Worm (Caenorhabditis elegans) whole organism, young adult: ENCODE measurements around the gene mtx-2.

Experiments
- B0019.2 ChIP-seq: fragments of 200-800 bp; sonication (Bioruptor generic); conservative IDR thresholded peaks from 2 replicates; pipeline ENCODE4 v1.3.6; 2022; ENCODE audit warnings: missing genetic modification reagents, missing genetic modification characterization, missing compliant biosample characterization
- D2030.7 ChIP-seq: fragments of 200-800 bp; sonication (Bioruptor generic); IDR thresholded peaks from 2 replicates; pipeline ENCODE4 v1.3.6; 2022; ENCODE audit warnings: missing genetic modification reagents, missing genetic modification characterization, missing compliant biosample characterization
- F23B12.7 ChIP-seq: sonication (generic microtip); optimal IDR thresholded peaks from 2 replicates; lab custom pipeline; 2017; ENCODE audit warnings: missing genetic modification characterization, mild to moderate bottlenecking, missing compliant biosample characterization, antibody characterized with exemption, moderate library complexity; ENCODE audit not compliant: insufficient read depth
- F55B11.4 ChIP-seq: sonication (generic microtip); optimal IDR thresholded peaks from 2 replicates; lab custom pipeline; 2016; ENCODE audit warnings: missing compliant biosample characterization, missing genetic modification characterization, borderline replicate concordance; ENCODE audit not compliant: insufficient read depth
- F57C9.4 ChIP-seq: sonication (generic microtip); optimal IDR thresholded peaks from 2 replicates; lab custom pipeline; 2017; ENCODE audit warnings: mild to moderate bottlenecking, missing genetic modification characterization, missing compliant biosample characterization
- K11D2.4 ChIP-seq: fragments of 200-800 bp; sonication (Bioruptor generic); IDR thresholded peaks from 2 replicates; pipeline ENCODE4 v1.3.6; 2022; ENCODE audit warnings: missing genetic modification reagents, missing genetic modification characterization, missing compliant biosample characterization
- K12H6.12 ChIP-seq: fragments of 200-800 bp; sonication (Bioruptor generic); optimal IDR thresholded peaks from 2 replicates; lab custom pipeline; 2018; ENCODE audit warnings: mild to moderate bottlenecking, missing genetic modification characterization, missing compliant biosample characterization
- T26A5.8 ChIP-seq: sonication (generic microtip); optimal IDR thresholded peaks from 2 replicates; lab custom pipeline; 2016; ENCODE audit warnings: missing genetic modification characterization, missing compliant biosample characterization
- Y56A3A.18 ChIP-seq: fragments of 200-800 bp; sonication (Bioruptor generic); IDR thresholded peaks from 2 replicates; pipeline ENCODE4 v1.3.6; 2022; ENCODE audit warnings: missing genetic modification reagents, missing genetic modification characterization, missing compliant biosample characterization
- ZK185.1 ChIP-seq: sonication (generic microtip); optimal IDR thresholded peaks from 2 replicates; lab custom pipeline; 2016; ENCODE audit warnings: mild to moderate bottlenecking, missing genetic modification characterization, missing compliant biosample characterization; ENCODE audit not compliant: poor library complexity, severe bottlenecking
- ama-1 ChIP-seq, 3 experiments: fragments of 150-350 bp in 1 of 3; sonication (generic microtip) in 2 of 3; optimal IDR thresholded peaks; 2 replicates each; lab custom pipeline; 2014 to 2018; ENCODE audit warnings: missing biosample characterization in 2 of 3, missing genetic modification characterization in 2 of 3, missing genetic modification reagents in 2 of 3
- aptf-3 ChIP-seq: fragments of 200-800 bp; sonication (Bioruptor generic); IDR thresholded peaks from 2 replicates; pipeline ENCODE4 v1.3.6; 2022; ENCODE audit warnings: missing genetic modification characterization, missing compliant biosample characterization
- attf-3 ChIP-seq: fragments of 200-800 bp; sonication (Bioruptor generic); conservative IDR thresholded peaks from 2 replicates; pipeline ENCODE4 v1.3.6; 2022; ENCODE audit warnings: missing genetic modification reagents, missing genetic modification characterization, missing compliant biosample characterization
- attf-5 ChIP-seq: fragments of 200-800 bp; sonication (Bioruptor generic); optimal IDR thresholded peaks from 2 replicates; lab custom pipeline; 2018; ENCODE audit warnings: mild to moderate bottlenecking, missing genetic modification characterization, missing compliant biosample characterization
- bed-1 ChIP-seq: fragments of 200-800 bp; sonication (Bioruptor generic); IDR thresholded peaks from 2 replicates; pipeline ENCODE4 v1.3.6; 2022; ENCODE audit warnings: missing genetic modification reagents, missing genetic modification characterization, missing compliant biosample characterization
- cebp-1 ChIP-seq, 2 experiments: fragments of 200-800 bp in 1 of 2; sonication (Bioruptor generic) in 1 of 2; sonication (generic microtip) in 1 of 2; IDR thresholded peaks in 1 of 2; optimal IDR thresholded peaks in 1 of 2; 2 replicates each; pipeline versions ENCODE4 v1.3.6 to Lab custom; 2017 to 2022; ENCODE audit warnings: missing compliant biosample characterization in 2 of 2, missing genetic modification characterization in 2 of 2, mild to moderate bottlenecking in 1 of 2, missing genetic modification reagents in 1 of 2, moderate library complexity in 1 of 2
- cebp-2 ChIP-seq: fragments of 200-800 bp; sonication (Bioruptor generic); IDR thresholded peaks from 2 replicates; pipeline ENCODE4 v1.3.6; 2022; ENCODE audit warnings: missing genetic modification characterization, missing compliant biosample characterization
- ceh-27 ChIP-seq: fragments of 200-800 bp; sonication (Bioruptor generic); optimal IDR thresholded peaks from 2 replicates; lab custom pipeline; 2018; ENCODE audit warnings: mild to moderate bottlenecking, missing genetic modification characterization, moderate library complexity, missing compliant biosample characterization
- ceh-40 ChIP-seq: fragments of 200-800 bp; sonication (Bioruptor generic); IDR thresholded peaks from 2 replicates; pipeline ENCODE4 v1.3.6; 2022; ENCODE audit warnings: missing genetic modification characterization, missing compliant biosample characterization
- dox-1 ChIP-seq: fragments of 200-800 bp; sonication (Bioruptor generic); IDR thresholded peaks from 2 replicates; pipeline ENCODE4 v1.3.6; 2022; ENCODE audit warnings: missing genetic modification reagents, missing genetic modification characterization, missing compliant biosample characterization
- egrh-3 ChIP-seq: fragments of 200-800 bp; sonication (Bioruptor generic); IDR thresholded peaks from 2 replicates; pipeline ENCODE4 v1.3.6; 2022; ENCODE audit warnings: missing genetic modification reagents, missing genetic modification characterization, missing compliant biosample characterization
- him-1 ChIP-seq: sonication (generic microtip); optimal IDR thresholded peaks from 2 replicates; lab custom pipeline; 2016; ENCODE audit warnings: missing genotype, missing genetic modification reagents, missing genetic modification characterization, missing compliant biosample characterization
- hsf-1 ChIP-seq: fragments of 200-800 bp; sonication (Bioruptor generic); IDR thresholded peaks from 2 replicates; pipeline ENCODE4 v1.3.6; 2022; ENCODE audit warnings: missing genetic modification reagents, missing genetic modification characterization, missing compliant biosample characterization
- lin-35 ChIP-seq, 3 experiments: fragments of 150-350 bp in 2 of 3; sonication (generic microtip) in 1 of 3; optimal IDR thresholded peaks; 2 replicates each; lab custom pipeline; 2014 to 2018; ENCODE audit warnings: missing biosample characterization in 3 of 3, missing genetic modification characterization in 3 of 3, missing genetic modification reagents in 3 of 3
- lin-40 ChIP-seq: sonication (generic microtip); optimal IDR thresholded peaks from 2 replicates; lab custom pipeline; 2016; ENCODE audit warnings: missing genetic modification characterization, mild to moderate bottlenecking, missing compliant biosample characterization, missing genotype, missing genetic modification reagents
- lin-54 ChIP-seq: fragments of 200-800 bp; sonication (Bioruptor generic); optimal IDR thresholded peaks from 2 replicates; lab custom pipeline; 2018; ENCODE audit warnings: mild to moderate bottlenecking, missing genetic modification characterization, missing compliant biosample characterization
- lsl-1 ChIP-seq: fragments of 200-800 bp; sonication (Bioruptor generic); optimal IDR thresholded peaks from 2 replicates; lab custom pipeline; 2018; ENCODE audit warnings: mild to moderate bottlenecking, missing genetic modification characterization, moderate library complexity, missing compliant biosample characterization
- lsy-27 ChIP-seq: sonication (generic microtip); optimal IDR thresholded peaks from 2 replicates; lab custom pipeline; 2017; ENCODE audit warnings: missing genetic modification characterization, mild to moderate bottlenecking, missing compliant biosample characterization, antibody characterized with exemption, missing genotype, borderline replicate concordance; ENCODE audit not compliant: insufficient read depth
- madf-10 ChIP-seq: sonication (generic microtip); optimal IDR thresholded peaks from 2 replicates; lab custom pipeline; 2016; ENCODE audit warnings: mild to moderate bottlenecking, missing genetic modification characterization, missing compliant biosample characterization
- madf-8 ChIP-seq: fragments of 200-800 bp; sonication (Bioruptor generic); conservative IDR thresholded peaks from 2 replicates; pipeline ENCODE4 v1.3.6; 2022; ENCODE audit warnings: missing genetic modification reagents, missing genetic modification characterization, missing compliant biosample characterization
- mel-28 ChIP-seq: sonication (generic microtip); optimal IDR thresholded peaks from 2 replicates; lab custom pipeline; 2016; ENCODE audit warnings: borderline replicate concordance, mild to moderate bottlenecking, missing genetic modification characterization, missing compliant biosample characterization
- mes-4 ChIP-seq: sonication (generic microtip); optimal IDR thresholded peaks from 2 replicates; lab custom pipeline; 2016; ENCODE audit warnings: missing genotype, missing genetic modification characterization, missing compliant biosample characterization
- nfya-2 ChIP-seq: fragments of 200-800 bp; sonication (Bioruptor generic); IDR thresholded peaks from 2 replicates; pipeline ENCODE4 v1.3.6; 2022; ENCODE audit warnings: missing genetic modification reagents, missing genetic modification characterization, missing compliant biosample characterization
- nhr-179 ChIP-seq: sonication (generic microtip); optimal IDR thresholded peaks from 2 replicates; lab custom pipeline; 2016; ENCODE audit warnings: mild to moderate bottlenecking, missing genetic modification characterization, missing compliant biosample characterization
- nhr-90 ChIP-seq: sonication (generic microtip); optimal IDR thresholded peaks from 2 replicates; lab custom pipeline; 2016; ENCODE audit warnings: missing genotype, mild to moderate bottlenecking, missing genetic modification characterization, missing compliant biosample characterization
- pha-4 ChIP-seq: fragments of 150-350 bp; sonication (generic microtip); optimal IDR thresholded peaks from 2 replicates; lab custom pipeline; 2014; ENCODE audit warnings: missing biosample characterization, missing genetic modification reagents, missing genetic modification characterization
- rec-8 ChIP-seq, 2 experiments: sonication (generic microtip); optimal IDR thresholded peaks; 2 replicates each; lab custom pipeline; 2016; ENCODE audit warnings: mild to moderate bottlenecking in 2 of 2, missing genetic modification characterization in 2 of 2, missing genetic modification reagents in 2 of 2, missing genotype in 2 of 2, missing biosample characterization in 1 of 2, missing compliant biosample characterization in 1 of 2, moderate library complexity in 1 of 2
- repo-1 ChIP-seq: sonication (generic microtip); optimal IDR thresholded peaks from 2 replicates; lab custom pipeline; 2017; ENCODE audit warnings: mild to moderate bottlenecking, missing genetic modification characterization, missing compliant biosample characterization
- somi-1 ChIP-seq: fragments of 200-800 bp; sonication (Bioruptor generic); optimal IDR thresholded peaks from 2 replicates; lab custom pipeline; 2018; ENCODE audit warnings: mild to moderate bottlenecking, missing genetic modification characterization, missing compliant biosample characterization
- tlf-1 ChIP-seq: fragments of 200-800 bp; sonication (Bioruptor generic); optimal IDR thresholded peaks from 2 replicates; lab custom pipeline; 2018; ENCODE audit warnings: mild to moderate bottlenecking, missing genetic modification characterization, missing compliant biosample characterization
- unc-62 ChIP-seq: fragments of 150-350 bp; optimal IDR thresholded peaks from 2 replicates; lab custom pipeline; 2014; ENCODE audit warnings: missing biosample characterization, missing genetic modification reagents, missing genetic modification characterization
- xnd-1 ChIP-seq: sonication (generic microtip); optimal IDR thresholded peaks from 2 replicates; lab custom pipeline; 2016; ENCODE audit warnings: missing genotype, missing genetic modification reagents, missing genetic modification characterization, missing compliant biosample characterization
- zfh-2 ChIP-seq: fragments of 200-800 bp; sonication (Bioruptor generic); conservative IDR thresholded peaks from 2 replicates; pipeline ENCODE4 v1.3.6; 2022; ENCODE audit warnings: missing genetic modification reagents, missing genetic modification characterization, missing compliant biosample characterization
- zim-3 ChIP-seq: sonication (generic microtip); optimal IDR thresholded peaks from 2 replicates; lab custom pipeline; 2017; ENCODE audit warnings: mild to moderate bottlenecking, missing genetic modification characterization, moderate library complexity, missing compliant biosample characterization
- ztf-18 ChIP-seq: sonication (generic microtip); optimal IDR thresholded peaks from 2 replicates; lab custom pipeline; 2016; ENCODE audit warnings: missing genotype, mild to moderate bottlenecking, missing genetic modification characterization, missing compliant biosample characterization
- ztf-25 ChIP-seq: fragments of 200-800 bp; sonication (Bioruptor generic); IDR thresholded peaks from 2 replicates; pipeline ENCODE4 v1.3.6; 2022; ENCODE audit warnings: missing genetic modification reagents, missing genetic modification characterization, missing compliant biosample characterization
- ztf-26 ChIP-seq: sonication (generic microtip); optimal IDR thresholded peaks from 2 replicates; lab custom pipeline; 2017; ENCODE audit warnings: missing genetic modification characterization, missing compliant biosample characterization

Gene mtx-2

ce11 chrIII:7729534-7730061, 33.8 kb downstream of the mtx-2 start, which contains the start of gene ZK112.4:
TSS of gene ZK112.4 (minus strand) at chrIII:7730011.
- peak; percentile 47 for TF ChIP-seq ceh-27 (GFP tag; lab: Kevin White, UChicago)
- no peak for TF ChIP-seq nfya-2 (GFP tag; lab: Robert Waterston, UW)
- TF ChIP-seq K11D2.4 = no peak
- TF ChIP-seq T26A5.8 (tag; lab: Kevin White, UChicago) = no peak
- TF ChIP-seq rec-8 (tag; optimal IDR thresholded peaks at IDR 0.05; lab: Kevin White, UChicago) = no peak
- TF ChIP-seq mes-4 = no peak
- TF ChIP-seq him-1 (tag; lab: Kevin White, UChicago) = no peak
- TF ChIP-seq mel-28 (tag; lab: Kevin White, UChicago) = no peak
- TF ChIP-seq zfh-2 (GFP tag; lab: Robert Waterston, UW) = peak; percentile 86
- TF ChIP-seq nhr-179 (tag; lab: Kevin White, UChicago) = peak; percentile 28
- TF ChIP-seq madf-10 (tag; lab: Kevin White, UChicago) = peak; percentile 51
- TF ChIP-seq lin-35 (GFP tag; optimal IDR thresholded peaks at IDR 0.05; lab: Kevin White, UChicago) = peak in 1 of 3 experiments; percentile 49
- TF ChIP-seq lin-40 (tag; lab: Kevin White, UChicago) = peak; percentile 49
- TF ChIP-seq F55B11.4 (tag; lab: Kevin White, UChicago) = no peak
- TF ChIP-seq tlf-1 (GFP tag; lab: Kevin White, UChicago) = no peak
- TF ChIP-seq cebp-1 (GFP tag; IDR thresholded peaks at IDR 0.05; lab: Robert Waterston, UW) = no peak
- TF ChIP-seq cebp-1 (tag; optimal IDR thresholded peaks at IDR 0.05; lab: Kevin White, UChicago) = peak; percentile 39
- 0 out of 2 replicates have a peak, but pooled peaks have one; percentile 34 for TF ChIP-seq hsf-1 (GFP tag; lab: Robert Waterston, UW)
- no peak for TF ChIP-seq F57C9.4
- TF ChIP-seq aptf-3 (GFP tag; lab: Robert Waterston, UW) = no peak
- TF ChIP-seq lsl-1 (GFP tag; lab: Kevin White, UChicago) = peak; percentile 5
- peak; percentile 64 for TF ChIP-seq K12H6.12
- TF ChIP-seq unc-62 = no peak
- TF ChIP-seq madf-8 = no peak
- no peak for TF ChIP-seq F23B12.7 (tag; lab: Kevin White, UChicago)
- no peak for TF ChIP-seq bed-1 (GFP tag; lab: Robert Waterston, UW)
- TF ChIP-seq egrh-3 = peak; percentile 63; the same call in 1 of the 2 replicates
- TF ChIP-seq Y56A3A.18 (GFP tag; lab: Robert Waterston, UW) = 0 out of 2 replicates have a peak, but pooled peaks have one; percentile 48
- TF ChIP-seq D2030.7 (GFP tag; lab: Robert Waterston, UW) = no peak
- TF ChIP-seq lin-54 (GFP tag; lab: Kevin White, UChicago) = no peak
- no peak for TF ChIP-seq cebp-2 (GFP tag; lab: Robert Waterston, UW)
- TF ChIP-seq nhr-90 = peak; percentile 11
- no peak for TF ChIP-seq attf-3 (GFP tag; lab: Robert Waterston, UW)
- peak; percentile 2 for TF ChIP-seq attf-5 (GFP tag; lab: Kevin White, UChicago)
- peak; percentile 37 for TF ChIP-seq ZK185.1 (tag; lab: Kevin White, UChicago)
- TF ChIP-seq ztf-25 = no peak
- TF ChIP-seq ceh-40 (GFP tag; lab: Robert Waterston, UW) = 0 out of 2 replicates have a peak, but pooled peaks have one; percentile 8
- TF ChIP-seq ama-1 (optimal IDR thresholded peaks at IDR 0.05; lab: Kevin White, UChicago) = no peak
- TF ChIP-seq ama-1 (GFP tag; optimal IDR thresholded peaks at IDR 0.05; lab: Kevin White, UChicago) = no peak
- no peak for TF ChIP-seq ztf-26 (tag; lab: Kevin White, UChicago)
- TF ChIP-seq ztf-18 = no peak
- no peak for TF ChIP-seq B0019.2
- TF ChIP-seq pha-4 (tag; lab: Kevin White, UChicago) = no peak
- TF ChIP-seq xnd-1 (tag; lab: Kevin White, UChicago) = no peak
- TF ChIP-seq somi-1 (GFP tag; lab: Kevin White, UChicago) = no peak
- no peak for TF ChIP-seq dox-1
- TF ChIP-seq repo-1 (tag; lab: Kevin White, UChicago) = no peak
- TF ChIP-seq zim-3 (tag; lab: Kevin White, UChicago) = no peak
- no peak for TF ChIP-seq lsy-27 (tag; lab: Kevin White, UChicago)
